Worm (Caenorhabditis elegans): ENCODE data around the gene C55A6.4.

ce11 chrV:11517789-11518188 lies at the start of gene C55A6.4:
- TF ChIP-seq mec-3 (tag; optimal IDR thresholded peaks at IDR 0.05; ENCODE audit: borderline replicate concordance), result no peak
- no peak for TF ChIP-seq unc-3 (GFP tag; conservative IDR thresholded peaks at IDR 0.05)
- TF ChIP-seq unc-3 (tag; optimal IDR thresholded peaks at IDR 0.05), result no peak
- TF ChIP-seq ama-1 (optimal IDR thresholded peaks at IDR 0.05), result no peak
- no peak for TF ChIP-seq ceh-31 (tag; optimal IDR thresholded peaks at IDR 0.05)
- no peak for TF ChIP-seq nhr-11 (tag; optimal IDR thresholded peaks at IDR 0.05)
- TF ChIP-seq lim-6 (tag; optimal IDR thresholded peaks at IDR 0.05), result no peak
- no peak for TF ChIP-seq ceh-34 (tag; optimal IDR thresholded peaks at IDR 0.05)
